Fruit fly (Drosophila melanogaster): ENCODE results near the gene CG2260.

The CG2260 gene

DNA sequence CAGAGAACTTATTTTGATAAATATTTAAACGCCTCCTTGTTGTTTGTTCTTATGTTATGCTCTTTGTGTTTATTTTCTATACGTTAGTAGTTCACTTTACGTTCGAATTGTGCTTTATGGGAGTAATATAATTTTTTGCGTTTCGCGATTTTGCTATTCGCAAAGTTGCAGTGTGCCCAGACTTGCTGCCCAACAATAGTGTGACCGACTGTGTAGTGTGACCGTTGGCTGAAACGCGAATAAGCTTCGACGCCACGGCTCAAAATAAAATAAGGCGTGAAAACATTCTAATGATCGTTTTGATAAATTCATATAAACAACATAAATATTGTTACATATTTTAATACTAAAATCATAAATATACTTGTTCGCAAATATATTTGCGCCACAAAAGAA is 21.1 kb upstream of the CG2260 start, which contains the start of gene Smox (continued):
- no peak for TF ChIP-seq CG11085 (GFP tag; IDR thresholded peaks at IDR 0.05)
- no peak for TF ChIP-seq CG8944 (GFP tag; optimal IDR thresholded peaks at IDR 0.05)
- no peak for TF ChIP-seq tap (tag; optimal IDR thresholded peaks at IDR 0.05)
- peak in 1 of 2 experiments; percentile 26 for TF ChIP-seq crp (GFP tag; optimal IDR thresholded peaks at IDR 0.05)
- TF ChIP-seq CG30020 (tag; optimal IDR thresholded peaks at IDR 0.05): peak; percentile 19
- peak; percentile 48 for TF ChIP-seq MESR4 (GFP tag; optimal IDR thresholded peaks at IDR 0.05)
- peak; percentile 18 for TF ChIP-seq Ets97D (GFP tag; optimal IDR thresholded peaks at IDR 0.05)
- peak; percentile 65 for TF ChIP-seq CG1603 (tag; optimal IDR thresholded peaks at IDR 0.05)
- TF ChIP-seq gfzf (GFP tag; optimal IDR thresholded peaks at IDR 0.05): peak; percentile 87
- peak; percentile 18 for TF ChIP-seq Dp (GFP tag; optimal IDR thresholded peaks at IDR 0.05)
- TF ChIP-seq amos (GFP tag; IDR thresholded peaks at IDR 0.05; ENCODE audit: partially characterized antibody): no peak
- TF ChIP-seq rib (GFP tag; IDR thresholded peaks at IDR 0.05): peak; percentile 65; the same call in 1 of the 2 replicates
- no peak for TF ChIP-seq unc-4 (GFP tag; IDR thresholded peaks at IDR 0.05; ENCODE audit: partially characterized antibody)
- peak; percentile 17 for TF ChIP-seq zen (tag; optimal IDR thresholded peaks at IDR 0.05)
- TF ChIP-seq Bdp1 (GFP tag; optimal IDR thresholded peaks at IDR 0.05): no peak
- TF ChIP-seq GATAe (GFP tag; conservative IDR thresholded peaks at IDR 0.05): no peak
- TF ChIP-seq stwl (tag; optimal IDR thresholded peaks at IDR 0.05): peak; percentile 60
- TF ChIP-seq Usf (GFP tag; optimal IDR thresholded peaks at IDR 0.05): no peak
- no peak for TF ChIP-seq gro (GFP tag; optimal IDR thresholded peaks at IDR 0.05)
- no peak for TF ChIP-seq ara (GFP tag; IDR thresholded peaks at IDR 0.05)
- TF ChIP-seq aop (GFP tag; IDR thresholded peaks at IDR 0.05): no peak
- TF ChIP-seq Sin3A (optimal IDR thresholded peaks at IDR 0.05): peak; percentile 25
- TF ChIP-seq CG17612 (GFP tag; IDR thresholded peaks at IDR 0.05): no peak
- peak; percentile 43 for TF ChIP-seq BEAF-32 (GFP tag; optimal IDR thresholded peaks at IDR 0.05)
- peak; percentile 54 for TF ChIP-seq CG10267 (tag; optimal IDR thresholded peaks at IDR 0.05)
- TF ChIP-seq CG12071 (GFP tag; optimal IDR thresholded peaks at IDR 0.05): no peak
- peak; percentile 15 for TF ChIP-seq gsb-n (tag; optimal IDR thresholded peaks at IDR 0.05)
- peak; percentile 37 for TF ChIP-seq CG13287 (GFP tag; IDR thresholded peaks at IDR 0.05; ENCODE audit: partially characterized antibody)
- TF ChIP-seq CG2199 (GFP tag; IDR thresholded peaks at IDR 0.05): no peak
- no peak for TF ChIP-seq CG2116 (GFP tag; optimal IDR thresholded peaks at IDR 0.05)
- peak; percentile 48 for TF ChIP-seq CG3995 (GFP tag; optimal IDR thresholded peaks at IDR 0.05)
- TF ChIP-seq sqz (GFP tag; optimal IDR thresholded peaks at IDR 0.05): no peak
- no peak for TF ChIP-seq Dref (GFP tag; IDR thresholded peaks at IDR 0.05)
- TF ChIP-seq CG8388 (GFP tag; optimal IDR thresholded peaks at IDR 0.05): no peak
- no peak for TF ChIP-seq Sry-β (GFP tag; optimal IDR thresholded peaks at IDR 0.05)
- no peak for TF ChIP-seq gcm (GFP tag; optimal IDR thresholded peaks at IDR 0.05)
- TF ChIP-seq tgo (GFP tag; IDR thresholded peaks at IDR 0.05): no peak
- no peak for TF ChIP-seq bsh (GFP tag; optimal IDR thresholded peaks at IDR 0.05)
- no peak for TF ChIP-seq Dip3 (GFP tag; optimal IDR thresholded peaks at IDR 0.05)
- no peak for TF ChIP-seq jing (GFP tag; optimal IDR thresholded peaks at IDR 0.05)
- no peak for TF ChIP-seq CG17385 (GFP tag; optimal IDR thresholded peaks at IDR 0.05)
- TF ChIP-seq TFAM (GFP tag; optimal IDR thresholded peaks at IDR 0.05): no peak
- TF ChIP-seq peb (GFP tag; IDR thresholded peaks at IDR 0.05): no peak
- no peak for TF ChIP-seq kay (GFP tag; optimal IDR thresholded peaks at IDR 0.05)
- no peak for TF ChIP-seq Pdp1 (GFP tag; optimal IDR thresholded peaks at IDR 0.05)
- no peak for TF ChIP-seq usp (GFP tag; optimal IDR thresholded peaks at IDR 0.05)
- no peak for TF ChIP-seq CG8290 (GFP tag; optimal IDR thresholded peaks at IDR 0.05)
- TF ChIP-seq CG8290 (tag; optimal IDR thresholded peaks at IDR 0.05): peak in 1 of 2 experiments; percentile 5
- TF ChIP-seq CG8359 (GFP tag; optimal IDR thresholded peaks at IDR 0.05; ENCODE audit: borderline replicate concordance): no peak
- peak; percentile 37 for TF ChIP-seq CG14710 (tag; optimal IDR thresholded peaks at IDR 0.05)
- no peak for TF ChIP-seq CG13424 (tag; optimal IDR thresholded peaks at IDR 0.05)

Measured in whole organism, embryonic.